Fruit fly (Drosophila melanogaster): ENCODE measurements around the gene CG10340.

The CG10340 gene

DNA sequence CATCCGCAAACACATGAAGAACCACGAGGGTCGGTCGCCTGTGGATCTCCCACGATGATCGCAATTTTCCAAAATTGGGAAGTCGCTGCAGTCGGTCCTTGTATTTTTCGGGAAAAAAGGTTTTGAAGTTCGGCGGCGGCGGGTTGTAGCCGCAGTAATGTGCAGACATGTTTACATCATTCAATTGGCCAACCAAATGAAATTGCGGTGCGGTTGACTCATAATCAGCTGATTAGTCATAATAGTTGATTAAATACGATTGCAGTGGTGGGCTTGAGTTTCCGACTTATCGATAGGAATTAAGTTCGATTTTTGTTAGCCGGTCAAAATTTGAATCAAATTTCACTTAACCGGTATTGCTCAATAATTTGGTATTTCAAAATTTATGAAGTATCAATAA lies 37.9 kb upstream of the CG10340 start, which contains the start of gene CG14907 (continued):
- TF ChIP-seq CG8290 (GFP tag; optimal IDR thresholded peaks at IDR 0.05) (no peak), CG8290 (tag; optimal IDR thresholded peaks at IDR 0.05) (no peak), nerfin-2 (GFP tag; IDR thresholded peaks at IDR 0.05; ENCODE audit: partially characterized antibody) (peak; percentile 65), Doc3 (GFP tag; IDR thresholded peaks at IDR 0.05; ENCODE audit: partially characterized antibody) (peak; percentile 55; the same call in 2 of the 3 replicates), Ets97D (GFP tag; optimal IDR thresholded peaks at IDR 0.05) (peak; percentile 18), CG31224 (GFP tag; IDR thresholded peaks at IDR 0.05) (no peak), pfk (GFP tag; optimal IDR thresholded peaks at IDR 0.05) (no peak), E2f2 (GFP tag; IDR thresholded peaks at IDR 0.05) (peak; percentile 91), PHDP (tag; optimal IDR thresholded peaks at IDR 0.05) (peak; percentile 7), ssp (GFP tag; IDR thresholded peaks at IDR 0.05) (0 out of 2 replicates have a peak, but pooled peaks have one; percentile 23), ci (GFP tag; IDR thresholded peaks at IDR 0.05) (0 out of 3 replicates have a peak, but pooled peaks have one; percentile 9), Med (GFP tag) (peak; percentile 80), CG16863 (GFP tag; optimal IDR thresholded peaks at IDR 0.05) (no peak), CG9817 (tag; optimal IDR thresholded peaks at IDR 0.05) (no peak), zf30C (GFP tag; optimal IDR thresholded peaks at IDR 0.05) (no peak), CG14710 (tag; optimal IDR thresholded peaks at IDR 0.05) (peak; percentile 4), sug (tag; optimal IDR thresholded peaks at IDR 0.05) (peak; percentile 30), mld (GFP tag; IDR thresholded peaks at IDR 0.05; ENCODE audit: partially characterized antibody) (peak; percentile 44; the same call in 1 of the 3 replicates), Lim3 (GFP tag; IDR thresholded peaks at IDR 0.05) (no peak), HmgZ (tag; optimal IDR thresholded peaks at IDR 0.05) (peak; percentile 2), CG15514 (GFP tag; optimal IDR thresholded peaks at IDR 0.05) (peak; percentile 47), disco-r (GFP tag; optimal IDR thresholded peaks at IDR 0.05) (no peak), inv (GFP tag; IDR thresholded peaks at IDR 0.05; ENCODE audit: partially characterized antibody) (0 out of 2 replicates have a peak, but pooled peaks have one; percentile 15), CG16813 (GFP tag; IDR thresholded peaks at IDR 0.05; ENCODE audit: partially characterized antibody) (peak; percentile 53), Sry-δ (GFP tag; optimal IDR thresholded peaks at IDR 0.05) (peak; percentile 71), Opbp (GFP tag; IDR thresholded peaks at IDR 0.05; ENCODE audit: partially characterized antibody) (peak; percentile 55; the same call in 2 of the 3 replicates), gt (GFP tag; IDR thresholded peaks at IDR 0.05) (no peak), pzg (GFP tag; optimal IDR thresholded peaks at IDR 0.05) (peak; percentile 55), Side (GFP tag; optimal IDR thresholded peaks at IDR 0.05) (peak; percentile 1), CG12659 (GFP tag; optimal IDR thresholded peaks at IDR 0.05) (peak; percentile 28), knrl (GFP tag; IDR thresholded peaks at IDR 0.05; ENCODE audit: partially characterized antibody) (peak; percentile 43; the same call in 2 of the 3 replicates), CoRest (tag; optimal IDR thresholded peaks at IDR 0.05) (no peak), Stat92E (GFP tag; optimal IDR thresholded peaks at IDR 0.05) (no peak), crp (GFP tag; optimal IDR thresholded peaks at IDR 0.05) (peak in 1 of 2 experiments; percentile 84), Nf-YA (GFP tag; IDR thresholded peaks at IDR 0.05) (0 out of 2 replicates have a peak, but pooled peaks have one; percentile 14), CG2202 (tag; optimal IDR thresholded peaks at IDR 0.05) (no peak), CG17802 (tag; optimal IDR thresholded peaks at IDR 0.05) (peak; percentile 32), hkb (optimal IDR thresholded peaks at IDR 0.05) (no peak), hkb (GFP tag; IDR thresholded peaks at IDR 0.05) (no peak), sens (GFP tag) (peak; percentile 67), stwl (tag; optimal IDR thresholded peaks at IDR 0.05) (peak; percentile 53), sim (GFP tag; IDR thresholded peaks at IDR 0.05) (no peak), CG6791 (GFP tag; IDR thresholded peaks at IDR 0.05; ENCODE audit: partially characterized antibody) (peak; percentile 68; the same call in 2 of the 3 replicates), CG13296 (GFP tag; optimal IDR thresholded peaks at IDR 0.05) (peak; percentile 5), chinmo (GFP tag; IDR thresholded peaks at IDR 0.05; ENCODE audit: partially characterized antibody) (peak; percentile 74; the same call in 2 of the 4 replicates), Bgb (GFP tag; IDR thresholded peaks at IDR 0.05; ENCODE audit: partially characterized antibody) (peak; percentile 71; the same call in 1 of the 2 replicates), zen2 (GFP tag; IDR thresholded peaks at IDR 0.05; ENCODE audit: partially characterized antibody) (peak; percentile 56; the same call in 1 of the 3 replicates), trem (tag; optimal IDR thresholded peaks at IDR 0.05) (peak; percentile 23)

All from whole organism, embryonic.